Worm (Caenorhabditis elegans) whole organism, L2 larva: Measurements from ENCODE around the gene moma-1.

Source experiments
- C34F6.9 ChIP-seq: fragments of 150-350 bp; optimal IDR thresholded peaks from 2 replicates; lab custom pipeline; 2014; ENCODE audit warnings: missing biosample characterization, missing genetic modification characterization
- F13H6.1 ChIP-seq: sonication (generic microtip); optimal IDR thresholded peaks from 2 replicates; lab custom pipeline; 2016; ENCODE audit warnings: missing genetic modification characterization, missing compliant biosample characterization
- R02D3.7 ChIP-seq: fragments of 150-350 bp; optimal IDR thresholded peaks from 2 replicates; lab custom pipeline; 2014; ENCODE audit warnings: missing biosample characterization, missing genetic modification characterization
- ZK546.5 ChIP-seq: sonication (generic microtip); optimal IDR thresholded peaks from 2 replicates; lab custom pipeline; 2017; ENCODE audit warnings: missing biosample characterization, missing genetic modification characterization
- alr-1 ChIP-seq: fragments of 150-350 bp; optimal IDR thresholded peaks from 2 replicates; lab custom pipeline; 2014; ENCODE audit warnings: missing biosample characterization, missing genetic modification characterization
- aly-2 ChIP-seq: fragments of 150-350 bp; optimal IDR thresholded peaks from 2 replicates; lab custom pipeline; 2014; ENCODE audit warnings: missing biosample characterization, missing genetic modification characterization
- blmp-1 ChIP-seq: sonication (generic microtip); optimal IDR thresholded peaks from 2 replicates; lab custom pipeline; 2017; ENCODE audit warnings: missing genetic modification characterization, mild to moderate bottlenecking, missing compliant biosample characterization, antibody characterized with exemption, moderate library complexity; ENCODE audit not compliant: insufficient read depth
- crh-2 ChIP-seq: sonication (generic microtip); optimal IDR thresholded peaks from 2 replicates; lab custom pipeline; 2017; ENCODE audit warnings: missing biosample characterization, missing genetic modification characterization
- dmd-4 ChIP-seq: sonication (generic microtip); optimal IDR thresholded peaks from 2 replicates; lab custom pipeline; 2017; ENCODE audit warnings: missing biosample characterization, missing genetic modification characterization
- egl-27 ChIP-seq: sonication (generic microtip); optimal IDR thresholded peaks from 3 replicates; lab custom pipeline; 2017; ENCODE audit warnings: missing biosample characterization, missing genetic modification reagents, missing genetic modification characterization
- gmeb-1 ChIP-seq: fragments of 150-350 bp; optimal IDR thresholded peaks from 2 replicates; lab custom pipeline; 2014; ENCODE audit warnings: missing biosample characterization, missing genetic modification characterization
- lin-11 ChIP-seq: fragments of 150-350 bp; sonication (generic microtip); optimal IDR thresholded peaks from 2 replicates; lab custom pipeline; 2014; ENCODE audit warnings: missing biosample characterization, missing genetic modification characterization, inconsistent platforms, mixed read lengths
- lin-13 ChIP-seq: fragments of 150-350 bp; optimal IDR thresholded peaks from 2 replicates; lab custom pipeline; 2014; ENCODE audit warnings: missing biosample characterization, missing genetic modification reagents, missing genetic modification characterization
- lin-39 ChIP-seq: fragments of 150-350 bp; optimal IDR thresholded peaks from 2 replicates; lab custom pipeline; 2014; ENCODE audit warnings: missing biosample characterization, missing genetic modification reagents, missing genetic modification characterization
- lsy-2 ChIP-seq, 2 experiments: fragments of 150-350 bp in 1 of 2; sonication (generic microtip) in 1 of 2; optimal IDR thresholded peaks; 2 replicates each; lab custom pipeline; 2014 to 2017; ENCODE audit warnings: missing biosample characterization in 2 of 2, missing genetic modification characterization in 2 of 2
- nhr-10 ChIP-seq: sonication (generic microtip); optimal IDR thresholded peaks from 2 replicates; lab custom pipeline; 2017; ENCODE audit warnings: missing biosample characterization, missing genetic modification characterization
- nhr-11 ChIP-seq: fragments of 150-350 bp; optimal IDR thresholded peaks from 2 replicates; lab custom pipeline; 2014; ENCODE audit warnings: missing biosample characterization, missing genetic modification characterization
- nhr-12 ChIP-seq: fragments of 150-350 bp; optimal IDR thresholded peaks from 2 replicates; lab custom pipeline; 2014; ENCODE audit warnings: missing biosample characterization, missing genetic modification characterization
- nhr-129 ChIP-seq: fragments of 150-350 bp; optimal IDR thresholded peaks from 2 replicates; lab custom pipeline; 2014; ENCODE audit warnings: missing biosample characterization, missing genetic modification characterization
- nhr-21 ChIP-seq: fragments of 150-350 bp; optimal IDR thresholded peaks from 2 replicates; lab custom pipeline; 2014; ENCODE audit warnings: missing biosample characterization, missing genetic modification characterization
- nhr-237 ChIP-seq: fragments of 150-350 bp; optimal IDR thresholded peaks from 2 replicates; lab custom pipeline; 2014; ENCODE audit warnings: missing biosample characterization, missing genetic modification characterization
- nhr-77 ChIP-seq: fragments of 150-350 bp; optimal IDR thresholded peaks from 2 replicates; lab custom pipeline; 2014; ENCODE audit warnings: missing biosample characterization, missing genetic modification characterization
- sem-4 ChIP-seq: fragments of 150-350 bp; optimal IDR thresholded peaks from 2 replicates; lab custom pipeline; 2014; ENCODE audit warnings: missing biosample characterization, missing genetic modification reagents, missing genetic modification characterization
- sma-3 ChIP-seq: sonication (generic microtip); optimal IDR thresholded peaks from 2 replicates; lab custom pipeline; 2016; ENCODE audit warnings: missing genetic modification reagents, missing genetic modification characterization, missing compliant biosample characterization
- snpc-4 ChIP-seq: fragments of 150-350 bp; optimal IDR thresholded peaks from 2 replicates; lab custom pipeline; 2014; ENCODE audit warnings: missing biosample characterization, missing genetic modification characterization
- unc-39 ChIP-seq: fragments of 150-350 bp; optimal IDR thresholded peaks from 2 replicates; lab custom pipeline; 2014; ENCODE audit warnings: missing biosample characterization, missing genetic modification characterization
- zag-1 ChIP-seq: fragments of 150-350 bp; optimal IDR thresholded peaks from 2 replicates; lab custom pipeline; 2014; ENCODE audit warnings: missing biosample characterization, missing genetic modification characterization
- ztf-1 ChIP-seq: fragments of 200-800 bp; sonication (Bioruptor generic); conservative IDR thresholded peaks from 2 replicates; pipeline ENCODE4 v1.3.6; 2022; ENCODE audit warnings: missing genetic modification characterization, missing compliant biosample characterization
- ztf-11 ChIP-seq: sonication (generic microtip); optimal IDR thresholded peaks from 2 replicates; lab custom pipeline; 2017; ENCODE audit warnings: missing biosample characterization, missing genetic modification characterization
- ztf-4 ChIP-seq: fragments of 150-350 bp; optimal IDR thresholded peaks from 2 replicates; lab custom pipeline; 2014; ENCODE audit warnings: missing biosample characterization, missing genetic modification characterization

moma-1 gene

ce11 chrIII:852296-852695, at the start of gene moma-1:
Gene moma-1 (minus strand): TSS chrIII:852396.
- TF ChIP-seq lin-13 (GFP tag; lab: Kevin White, UChicago), result no peak
- TF ChIP-seq lin-39 (tag; lab: Kevin White, UChicago), result no peak
- no peak for TF ChIP-seq dmd-4 (tag; lab: Kevin White, UChicago)
- TF ChIP-seq alr-1 (tag; lab: Kevin White, UChicago), result no peak
- TF ChIP-seq aly-2, result no peak
- no peak for TF ChIP-seq egl-27 (tag; lab: Kevin White, UChicago)
- TF ChIP-seq crh-2 (tag; lab: Kevin White, UChicago), result no peak
- TF ChIP-seq R02D3.7 (tag; lab: Kevin White, UChicago), result no peak
- TF ChIP-seq ZK546.5 (tag; lab: Kevin White, UChicago), result no peak
- no peak for TF ChIP-seq ztf-11 (tag; lab: Kevin White, UChicago)
- TF ChIP-seq snpc-4, result no peak
- no peak for TF ChIP-seq lin-11 (tag; lab: Kevin White, UChicago)
- no peak for TF ChIP-seq sma-3
- no peak for TF ChIP-seq ztf-4 (tag; lab: Kevin White, UChicago)
- no peak for TF ChIP-seq nhr-10 (tag; lab: Kevin White, UChicago)
- TF ChIP-seq, all 48 proteins: peak for 0

- TF ChIP-seq nhr-237 (tag; lab: Kevin White, UChicago) (no peak), aly-2 (no peak), lsy-2 (tag; optimal IDR thresholded peaks at IDR 0.05; lab: Kevin White, UChicago) (peak in 1 of 2 experiments; percentile 44), lin-13 (GFP tag; lab: Kevin White, UChicago) (peak; percentile 34), C34F6.9 (tag; lab: Kevin White, UChicago) (peak; percentile 35), gmeb-1 (tag; lab: Kevin White, UChicago) (peak; percentile 54)
Measured at ce11 chrIII:901600-902250, 49.5 kb upstream of the moma-1 start.

- TF ChIP-seq aly-2 (no peak), nhr-129 (no peak)
Measured at ce11 chrIII:901148-901547, 49.0 kb upstream of the moma-1 start, which contains the start of gene sucl-2. Gene sucl-2 (minus strand): TSS chrIII:901412.

ce11 chrIII:900134-900533, 47.9 kb upstream of the moma-1 start:
- no peak for TF ChIP-seq nhr-12 (tag; lab: Kevin White, UChicago)
- no peak for TF ChIP-seq C34F6.9 (tag; lab: Kevin White, UChicago)
- TF ChIP-seq sma-3, result no peak
- no peak for TF ChIP-seq gmeb-1 (tag; lab: Kevin White, UChicago)
- no peak for TF ChIP-seq lin-13 (GFP tag; lab: Kevin White, UChicago)
- no peak for TF ChIP-seq nhr-21
- no peak for TF ChIP-seq ztf-1 (GFP tag; lab: Robert Waterston, UW)
- no peak for TF ChIP-seq nhr-11
- TF ChIP-seq dmd-4 (tag; lab: Kevin White, UChicago), result no peak
- TF ChIP-seq R02D3.7 (tag; lab: Kevin White, UChicago), result no peak
- no peak for TF ChIP-seq zag-1 (tag; lab: Kevin White, UChicago)
- TF ChIP-seq nhr-77 (tag; lab: Kevin White, UChicago), result no peak
- TF ChIP-seq blmp-1 (tag; lab: Kevin White, UChicago), result no peak

DNA sequence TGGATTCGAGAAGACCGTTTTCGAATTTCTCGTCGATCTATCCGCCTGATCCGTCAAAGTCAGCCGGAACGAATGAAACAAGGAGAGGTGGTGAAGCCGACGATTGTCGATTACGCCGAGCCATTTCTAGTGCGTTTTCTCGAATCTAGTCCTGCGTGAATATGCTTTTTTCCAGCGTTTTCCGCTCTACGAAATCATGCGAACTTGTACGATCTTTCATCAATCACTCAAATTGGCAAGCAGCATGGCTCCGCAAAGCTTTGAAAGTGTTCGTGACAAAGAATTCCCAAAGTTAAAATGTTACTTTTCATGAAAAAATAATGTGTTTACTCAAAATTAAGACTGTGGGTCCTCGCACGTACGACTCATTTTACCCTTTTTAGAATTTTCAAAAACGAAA, 44.7 kb upstream of the moma-1 start:
- TF ChIP-seq ztf-4 (tag; lab: Kevin White, UChicago) (no peak), aly-2 (no peak)

- TF ChIP-seq F13H6.1 (tag; lab: Kevin White, UChicago) (no peak), alr-1 (tag; lab: Kevin White, UChicago) (no peak), sem-4 (tag; lab: Kevin White, UChicago) (peak; percentile 50), sma-3 (no peak), nhr-10 (tag; lab: Kevin White, UChicago) (no peak), lsy-2 (tag; optimal IDR thresholded peaks at IDR 0.05; lab: Kevin White, UChicago) (no peak), unc-39 (tag; lab: Kevin White, UChicago) (no peak)
- TF ChIP-seq, all 48 proteins: peak for 1
Measured at ce11 chrIII:895525-895924, 43.3 kb upstream of the moma-1 start, which contains the start of the genes ztf-18 and F23H11.2. Gene ztf-18 (minus strand): TSS chrIII:895712. Gene F23H11.2 (plus strand): TSS chrIII:895747.
